Fruit fly (Drosophila melanogaster) whole organism, adult: ENCODE data around the gene CG13907.

Experiments used
- CG11617 ChIP-seq: fragments of 200-800 bp; sonication (Bioruptor generic); optimal IDR thresholded peaks from 2 replicates; lab custom pipeline; 2017; ENCODE audit warnings: mild to moderate bottlenecking, missing biosample characterization, missing genetic modification reagents, missing genetic modification characterization
- CG12768 ChIP-seq: fragments of 200-800 bp; sonication (Bioruptor generic); optimal IDR thresholded peaks from 2 replicates; lab custom pipeline; 2017; ENCODE audit warnings: missing biosample characterization, missing genetic modification characterization, mild to moderate bottlenecking, moderate library complexity, missing genetic modification reagents
- CG14711 ChIP-seq: fragments of 200-800 bp; sonication (Bioruptor generic); optimal IDR thresholded peaks from 2 replicates; lab custom pipeline; 2018; ENCODE audit warnings: missing biosample characterization, mild to moderate bottlenecking, missing genetic modification characterization, moderate library complexity
- CG1620 ChIP-seq: fragments of 200-800 bp; sonication (Bioruptor generic); optimal IDR thresholded peaks from 2 replicates; lab custom pipeline; 2016; ENCODE audit warnings: missing biosample characterization, missing genetic modification characterization
- CG33017 ChIP-seq: fragments of 200-800 bp; sonication (Bioruptor generic); optimal IDR thresholded peaks from 2 replicates; lab custom pipeline; 2018; ENCODE audit warnings: missing biosample characterization, mild to moderate bottlenecking, missing genetic modification characterization, moderate library complexity
- CG5204 ChIP-seq: fragments of 200-800 bp; sonication (Bioruptor generic); optimal IDR thresholded peaks from 2 replicates; lab custom pipeline; 2016; ENCODE audit warnings: missing biosample characterization, missing genetic modification characterization
- CG7045 ChIP-seq: fragments of 200-800 bp; sonication (Bioruptor generic); optimal IDR thresholded peaks from 2 replicates; lab custom pipeline; 2017; ENCODE audit warnings: missing biosample characterization, mild to moderate bottlenecking, missing genetic modification characterization
- CG7101 ChIP-seq: fragments of 200-800 bp; sonication (Bioruptor generic); optimal IDR thresholded peaks from 2 replicates; lab custom pipeline; 2018; ENCODE audit warnings: missing biosample characterization, mild to moderate bottlenecking, missing genetic modification characterization, moderate library complexity
- Clk ChIP-seq: fragments of 200-800 bp; sonication (Bioruptor generic); optimal IDR thresholded peaks from 2 replicates; lab custom pipeline; 2017; ENCODE audit warnings: missing biosample characterization, missing genetic modification characterization
- Crg-1 ChIP-seq: fragments of 200-800 bp; sonication (Bioruptor generic); optimal IDR thresholded peaks from 2 replicates; lab custom pipeline; 2016; ENCODE audit warnings: missing biosample characterization, missing genetic modification characterization
- Hr96 ChIP-seq: fragments of 200-800 bp; sonication (Bioruptor generic); optimal IDR thresholded peaks from 2 replicates; lab custom pipeline; 2016; ENCODE audit warnings: missing biosample characterization, missing genetic modification characterization
- Mnt ChIP-seq: fragments of 200-800 bp; sonication (Bioruptor generic); optimal IDR thresholded peaks from 2 replicates; lab custom pipeline; 2016; ENCODE audit warnings: missing biosample characterization, mild to moderate bottlenecking, missing genetic modification characterization
- bab1 ChIP-seq: fragments of 200-800 bp; sonication (Bioruptor generic); optimal IDR thresholded peaks from 3 replicates; lab custom pipeline; 2019; ENCODE audit warnings: missing biosample characterization, mild to moderate bottlenecking, missing genetic modification characterization, moderate library complexity
- cic ChIP-seq: fragments of 200-800 bp; sonication (Bioruptor generic); optimal IDR thresholded peaks from 2 replicates; lab custom pipeline; 2017; ENCODE audit warnings: missing biosample characterization, mild to moderate bottlenecking, missing genetic modification characterization, moderate library complexity
- cnc ChIP-seq, 2 experiments: fragments of >200 bp; optimal IDR thresholded peaks; 2 replicates each; lab custom pipeline; 2017
- kay ChIP-seq: fragments of 200-800 bp; sonication (Bioruptor generic); peaks from one replicate; lab custom pipeline; 2016; ENCODE audit warnings: missing biosample characterization, missing genetic modification characterization, borderline replicate concordance
- ovo ChIP-seq: fragments of 200-800 bp; sonication (Bioruptor generic); optimal IDR thresholded peaks from 2 replicates; lab custom pipeline; 2016; ENCODE audit warnings: missing biosample characterization, missing genetic modification characterization
- pad ChIP-seq: fragments of 200-800 bp; sonication (Bioruptor generic); optimal IDR thresholded peaks from 3 replicates; lab custom pipeline; 2017; ENCODE audit warnings: missing biosample characterization, missing genetic modification characterization, mild to moderate bottlenecking, moderate library complexity, missing genetic modification reagents
- tj ChIP-seq: fragments of 200-800 bp; sonication (Bioruptor generic); optimal IDR thresholded peaks from 3 replicates; lab custom pipeline; 2017; ENCODE audit warnings: missing biosample characterization, mild to moderate bottlenecking, missing genetic modification characterization, moderate library complexity
- toe ChIP-seq: fragments of 200-800 bp; sonication (Bioruptor generic); optimal IDR thresholded peaks from 2 replicates; lab custom pipeline; 2016; ENCODE audit warnings: missing biosample characterization, missing genetic modification characterization

CG13907 gene

dm6 chr3L:908508-909162, 26.8 kb upstream of the CG13907 start, which contains the start of gene nerfin-1:
Gene nerfin-1 (plus strand): TSS chr3L:909112.
- TF ChIP-seq CG7101 (tag; lab: Kevin White, UChicago) (no peak), cnc (optimal IDR thresholded peaks at IDR 0.05; lab: Kevin White, UChicago) (no peak), kay (GFP tag; lab: Kevin White, UChicago) (no peak), cic (no peak), Mnt (GFP tag; lab: Kevin White, UChicago) (no peak), ovo (GFP tag; lab: Kevin White, UChicago) (no peak), tj (no peak), CG12768 (GFP tag; lab: Kevin White, UChicago) (no peak)

- TF ChIP-seq CG33017 (no peak), ovo (GFP tag; lab: Kevin White, UChicago) (no peak), Mnt (GFP tag; lab: Kevin White, UChicago) (no peak), CG5204 (no peak), Crg-1 (GFP tag; lab: Kevin White, UChicago) (no peak), toe (GFP tag; lab: Kevin White, UChicago) (no peak)
Observed at dm6 chr3L:907673-908323, 26.0 kb upstream of the CG13907 start.

- TF ChIP-seq cnc (optimal IDR thresholded peaks at IDR 0.05; lab: Kevin White, UChicago) (no peak), Crg-1 (GFP tag; lab: Kevin White, UChicago) (no peak), CG7045 (no peak), CG11617 (no peak), Mnt (GFP tag; lab: Kevin White, UChicago) (no peak), CG33017 (no peak), tj (no peak), bab1 (GFP tag; lab: Kevin White, UChicago) (no peak), toe (GFP tag; lab: Kevin White, UChicago) (no peak), cic (no peak), CG14711 (tag; lab: Kevin White, UChicago) (no peak), ovo (GFP tag; lab: Kevin White, UChicago) (no peak), CG5204 (no peak), CG12768 (GFP tag; lab: Kevin White, UChicago) (no peak), pad (GFP tag; lab: Kevin White, UChicago) (no peak)
Observed at dm6 chr3L:904991-905745, 23.4 kb upstream of the CG13907 start.

- TF ChIP-seq Hr96 (GFP tag; lab: Kevin White, UChicago): no peak
- no peak for TF ChIP-seq toe (GFP tag; lab: Kevin White, UChicago)
- no peak for TF ChIP-seq kay (GFP tag; lab: Kevin White, UChicago)
- TF ChIP-seq bab1 (GFP tag; lab: Kevin White, UChicago): no peak
- no peak for TF ChIP-seq ovo (GFP tag; lab: Kevin White, UChicago)
- no peak for TF ChIP-seq Clk (GFP tag; lab: Kevin White, UChicago)
- no peak for TF ChIP-seq CG11617
- no peak for TF ChIP-seq tj
- TF ChIP-seq cnc (optimal IDR thresholded peaks at IDR 0.05; lab: Kevin White, UChicago): no peak
- TF ChIP-seq CG33017: no peak
- no peak for TF ChIP-seq CG1620 (GFP tag; lab: Kevin White, UChicago)
- no peak for TF ChIP-seq Crg-1 (GFP tag; lab: Kevin White, UChicago)
- TF ChIP-seq CG7045: no peak
Observed at dm6 chr3L:904364-904763, 22.6 kb upstream of the CG13907 start.

- no peak for TF ChIP-seq pad (GFP tag; lab: Kevin White, UChicago)
- TF ChIP-seq cnc (optimal IDR thresholded peaks at IDR 0.05; lab: Kevin White, UChicago): no peak
- TF ChIP-seq Clk (GFP tag; lab: Kevin White, UChicago): no peak
- no peak for TF ChIP-seq CG1620 (GFP tag; lab: Kevin White, UChicago)
- no peak for TF ChIP-seq CG14711 (tag; lab: Kevin White, UChicago)
- no peak for TF ChIP-seq ovo (GFP tag; lab: Kevin White, UChicago)
- no peak for TF ChIP-seq CG11617
- no peak for TF ChIP-seq CG7101 (tag; lab: Kevin White, UChicago)
- no peak for TF ChIP-seq Mnt (GFP tag; lab: Kevin White, UChicago)
- no peak for TF ChIP-seq tj
- TF ChIP-seq CG12768 (GFP tag; lab: Kevin White, UChicago): no peak
- TF ChIP-seq Crg-1 (GFP tag; lab: Kevin White, UChicago): no peak
- TF ChIP-seq CG33017: no peak
- TF ChIP-seq kay (GFP tag; lab: Kevin White, UChicago): no peak
- no peak for TF ChIP-seq Hr96 (GFP tag; lab: Kevin White, UChicago)
- no peak for TF ChIP-seq CG7045
Observed at dm6 chr3L:903900-904299, 22.1 kb upstream of the CG13907 start.

- TF ChIP-seq toe (GFP tag; lab: Kevin White, UChicago) (no peak), CG14711 (tag; lab: Kevin White, UChicago) (no peak), Hr96 (GFP tag; lab: Kevin White, UChicago) (no peak), cic (no peak), tj (no peak), Mnt (GFP tag; lab: Kevin White, UChicago) (no peak), Clk (GFP tag; lab: Kevin White, UChicago) (no peak), CG7045 (no peak), CG11617 (no peak), bab1 (GFP tag; lab: Kevin White, UChicago) (no peak), cnc (optimal IDR thresholded peaks at IDR 0.05; lab: Kevin White, UChicago) (no peak), Crg-1 (GFP tag; lab: Kevin White, UChicago) (no peak), kay (GFP tag; lab: Kevin White, UChicago) (no peak), CG5204 (no peak), CG7101 (tag; lab: Kevin White, UChicago) (no peak), CG12768 (GFP tag; lab: Kevin White, UChicago) (no peak)
Observed at dm6 chr3L:902598-902997, 20.8 kb upstream of the CG13907 start, which contains the start of gene mat. Gene mat (plus strand): TSS chr3L:902898.
